ENCODE assay signal across 6 fruit fly cellular contexts in genomic region chr2L:8691292-8691975, dm6.
TF ChIP-seq lines count a peak whose summit lies in the region.

No protein-coding gene starts in this region.

- TF ChIP-seq CTCF in whole organism, embryonic (GFP tag; optimal IDR thresholded peaks at IDR 0.05; lab: Kevin White, UChicago) = peak; percentile 37

TF ChIP-seq in whole organism, 6 proteins besides CTCF, POLR2A, EP300 and RAD21:
- peak; percentile 41 for TF ChIP-seq CG8478 (optimal IDR thresholded peaks at IDR 0.05; lab: Kevin White, UChicago)
- no peak for TF ChIP-seq psq (optimal IDR thresholded peaks at IDR 0.05; lab: Kevin White, UChicago)

TF ChIP-seq in whole organism, adult, 20 proteins besides CTCF, POLR2A, EP300 and RAD21 (continues in another document):
- TF ChIP-seq CG1620 (GFP tag; optimal IDR thresholded peaks at IDR 0.05; lab: Kevin White, UChicago) (peak; percentile 53), Mnt (GFP tag; optimal IDR thresholded peaks at IDR 0.05; lab: Kevin White, UChicago) (peak; percentile 52), cic (GFP tag; optimal IDR thresholded peaks at IDR 0.05; lab: Kevin White, UChicago) (no peak), CG33017 (tag; optimal IDR thresholded peaks at IDR 0.05; lab: Kevin White, UChicago) (peak; percentile 84), CG7045 (GFP tag; optimal IDR thresholded peaks at IDR 0.05; lab: Kevin White, UChicago) (peak; percentile 84), CG7101 (tag; optimal IDR thresholded peaks at IDR 0.05; lab: Kevin White, UChicago) (peak; percentile 87), kay (GFP tag; lab: Kevin White, UChicago; ENCODE audit: borderline replicate concordance) (peak; percentile 98), tj (GFP tag; optimal IDR thresholded peaks at IDR 0.05; lab: Kevin White, UChicago) (peak; percentile 69), cnc (optimal IDR thresholded peaks at IDR 0.05; lab: Kevin White, UChicago) (no peak), toe (GFP tag; optimal IDR thresholded peaks at IDR 0.05; lab: Kevin White, UChicago) (peak; percentile 54), ovo (GFP tag; optimal IDR thresholded peaks at IDR 0.05; lab: Kevin White, UChicago) (peak; percentile 45), pad (GFP tag; optimal IDR thresholded peaks at IDR 0.05; lab: Kevin White, UChicago) (peak; percentile 72), bab1 (GFP tag; optimal IDR thresholded peaks at IDR 0.05; lab: Kevin White, UChicago) (peak; percentile 83), Crg-1 (GFP tag; optimal IDR thresholded peaks at IDR 0.05; lab: Kevin White, UChicago) (no peak), CG12768 (GFP tag; optimal IDR thresholded peaks at IDR 0.05; lab: Kevin White, UChicago) (peak; percentile 60), Clk (GFP tag; optimal IDR thresholded peaks at IDR 0.05; lab: Kevin White, UChicago) (peak; percentile 37), CG11617 (GFP tag; optimal IDR thresholded peaks at IDR 0.05; lab: Kevin White, UChicago) (peak; percentile 88), CG5204 (GFP tag; optimal IDR thresholded peaks at IDR 0.05; lab: Kevin White, UChicago) (no peak)

TF ChIP-seq in whole organism, embryonic, 481 proteins besides CTCF, POLR2A, EP300 and RAD21 (continues in another document):
- TF ChIP-seq luna (GFP tag; optimal IDR thresholded peaks at IDR 0.05; lab: Kevin White, UChicago) = no peak
- TF ChIP-seq CG16815 (GFP tag; optimal IDR thresholded peaks at IDR 0.05; lab: Kevin White, UChicago) = peak; percentile 78
- peak; percentile 64 for TF ChIP-seq CG10274 (GFP tag; optimal IDR thresholded peaks at IDR 0.05; lab: Kevin White, UChicago)
- TF ChIP-seq CG4424 (GFP tag; optimal IDR thresholded peaks at IDR 0.05; lab: Kevin White, UChicago) = peak; percentile 89
- peak in 1 of 3 experiments; percentile 94 for TF ChIP-seq lola (GFP tag; optimal IDR thresholded peaks at IDR 0.05; lab: Kevin White, UChicago)
- no peak for TF ChIP-seq GATAe (GFP tag; conservative IDR thresholded peaks at IDR 0.05; lab: Robert Waterston, UW)
- TF ChIP-seq Fer3 (tag; optimal IDR thresholded peaks at IDR 0.05; lab: Kevin White, UChicago) = peak; percentile 69
- TF ChIP-seq bigmax (GFP tag; optimal IDR thresholded peaks at IDR 0.05; lab: Kevin White, UChicago) = no peak
- peak; percentile 56 for TF ChIP-seq CG4730 (GFP tag; IDR thresholded peaks at IDR 0.05; lab: Robert Waterston, UW)
- peak; percentile 91 for TF ChIP-seq CG13296 (GFP tag; optimal IDR thresholded peaks at IDR 0.05; lab: Kevin White, UChicago)
- TF ChIP-seq Sry-δ (GFP tag; optimal IDR thresholded peaks at IDR 0.05; lab: Kevin White, UChicago) = peak; percentile 2
- TF ChIP-seq Lhr (GFP tag; optimal IDR thresholded peaks at IDR 0.05; lab: Kevin White, UChicago) = peak; percentile 67
- peak; percentile 24; the same call in 1 of the 3 replicates for TF ChIP-seq knrl (GFP tag; IDR thresholded peaks at IDR 0.05; lab: Robert Waterston, UW; ENCODE audit: partially characterized antibody)
- no peak for TF ChIP-seq pfk (GFP tag; optimal IDR thresholded peaks at IDR 0.05; lab: Kevin White, UChicago)
- peak; percentile 79 for TF ChIP-seq CG6254 (GFP tag; optimal IDR thresholded peaks at IDR 0.05; lab: Kevin White, UChicago)
- no peak for TF ChIP-seq hth (optimal IDR thresholded peaks at IDR 0.05; lab: Kevin White, UChicago)
- TF ChIP-seq Oli (tag; optimal IDR thresholded peaks at IDR 0.05; lab: Kevin White, UChicago) = peak; percentile 94
- TF ChIP-seq CG4328 (GFP tag; optimal IDR thresholded peaks at IDR 0.05; lab: Kevin White, UChicago) = peak; percentile 85

TF ChIP-seq in whole organism, prepupa, 60 proteins besides CTCF, POLR2A, EP300 and RAD21 (continues in another document):
- TF ChIP-seq CG32006 (GFP tag; optimal IDR thresholded peaks at IDR 0.05; lab: Kevin White, UChicago) (peak; percentile 96), svp (GFP tag; lab: Kevin White, UChicago) (peak; percentile 98), Lpt (GFP tag; optimal IDR thresholded peaks at IDR 0.05; lab: Kevin White, UChicago) (peak; percentile 81), dsx (GFP tag; optimal IDR thresholded peaks at IDR 0.05; lab: Kevin White, UChicago; ENCODE audit: poor library complexity, severe bottlenecking) (peak; percentile 84), Eip93F (GFP tag; optimal IDR thresholded peaks at IDR 0.05; lab: Kevin White, UChicago) (peak; percentile 51), CG8319 (GFP tag; optimal IDR thresholded peaks at IDR 0.05; lab: Kevin White, UChicago) (peak; percentile 67), Ets21C (GFP tag; optimal IDR thresholded peaks at IDR 0.05; lab: Kevin White, UChicago) (peak; percentile 66), Smox (GFP tag; optimal IDR thresholded peaks at IDR 0.05; lab: Kevin White, UChicago) (peak; percentile 88), Hr38 (GFP tag; optimal IDR thresholded peaks at IDR 0.05; lab: Kevin White, UChicago) (no peak), Hr4 (GFP tag; optimal IDR thresholded peaks at IDR 0.05; lab: Kevin White, UChicago) (peak; percentile 87), Eip78C (GFP tag; lab: Kevin White, UChicago) (peak; percentile 99), eg (GFP tag; IDR thresholded peaks at IDR 0.05; lab: Robert Waterston, UW) (peak; percentile 72; the same call in 2 of the 3 replicates), fkh (GFP tag; optimal IDR thresholded peaks at IDR 0.05; lab: Kevin White, UChicago) (peak; percentile 98), CG8119 (GFP tag; IDR thresholded peaks at IDR 0.05; lab: Robert Waterston, UW) (peak; percentile 87), salr (GFP tag; optimal IDR thresholded peaks at IDR 0.05; lab: Kevin White, UChicago) (peak; percentile 41 to 97), CG6792 (GFP tag; optimal IDR thresholded peaks at IDR 0.05; lab: Kevin White, UChicago) (peak; percentile 90), Sox15 (GFP tag; optimal IDR thresholded peaks at IDR 0.05; lab: Kevin White, UChicago) (peak; percentile 87), CG10631 (GFP tag; optimal IDR thresholded peaks at IDR 0.05; lab: Kevin White, UChicago) (peak; percentile 91), CG4318 (GFP tag; optimal IDR thresholded peaks at IDR 0.05; lab: Kevin White, UChicago) (peak; percentile 92)

TF ChIP-seq in whole organism, pupa, 21 proteins besides CTCF, POLR2A, EP300 and RAD21 (continues in another document):
- TF ChIP-seq rn (GFP tag; IDR thresholded peaks at IDR 0.05; lab: Robert Waterston, UW) (no peak), CG10348 (GFP tag; IDR thresholded peaks at IDR 0.05; lab: Robert Waterston, UW) (peak; percentile 57; the same call in 1 of the 2 replicates), Ets98B (GFP tag; IDR thresholded peaks at IDR 0.05; lab: Robert Waterston, UW) (peak; percentile 27; the same call in 1 of the 2 replicates), CG13204 (GFP tag; optimal IDR thresholded peaks at IDR 0.05; lab: Kevin White, UChicago) (peak; percentile 77), CG14655 (GFP tag; optimal IDR thresholded peaks at IDR 0.05; lab: Kevin White, UChicago) (peak; percentile 93), CG12605 (GFP tag; IDR thresholded peaks at IDR 0.05; lab: Robert Waterston, UW) (no peak; the same call in 1 of the 2 replicates), Pif1A (GFP tag; optimal IDR thresholded peaks at IDR 0.05; lab: Kevin White, UChicago) (peak; percentile 83), fd96Ca (GFP tag; IDR thresholded peaks at IDR 0.05; lab: Robert Waterston, UW) (peak; percentile 75; the same call in 2 of the 3 replicates), gl (tag; optimal IDR thresholded peaks at IDR 0.05; lab: Kevin White, UChicago) (no peak), CG8159 (tag; optimal IDR thresholded peaks at IDR 0.05; lab: Kevin White, UChicago) (peak; percentile 95), CG9948 (tag; optimal IDR thresholded peaks at IDR 0.05; lab: Kevin White, UChicago) (peak; percentile 89), CG15710 (tag; optimal IDR thresholded peaks at IDR 0.05; lab: Kevin White, UChicago) (peak; percentile 92), Pif1B (GFP tag; optimal IDR thresholded peaks at IDR 0.05; lab: Kevin White, UChicago) (peak; percentile 94), D1 (tag; optimal IDR thresholded peaks at IDR 0.05; lab: Kevin White, UChicago) (peak; percentile 81), EcR (GFP tag; optimal IDR thresholded peaks at IDR 0.05; lab: Kevin White, UChicago) (no peak), Snoo (tag; optimal IDR thresholded peaks at IDR 0.05; lab: Kevin White, UChicago) (peak; percentile 92), CG32121 (GFP tag; IDR thresholded peaks at IDR 0.05; lab: Robert Waterston, UW) (peak; percentile 61), CG4496 (GFP tag; IDR thresholded peaks at IDR 0.05; lab: Robert Waterston, UW) (peak; percentile 46; the same call in 1 of the 3 replicates), CG34367 (tag; optimal IDR thresholded peaks at IDR 0.05; lab: Kevin White, UChicago) (peak; percentile 86)

TF ChIP-seq in whole organism, wandering third instar larva, 38 proteins besides CTCF, POLR2A, EP300 and RAD21 (continues in another document):
- TF ChIP-seq Mio (GFP tag; optimal IDR thresholded peaks at IDR 0.05; lab: Kevin White, UChicago) (no peak), Dfd (GFP tag; optimal IDR thresholded peaks at IDR 0.05; lab: Kevin White, UChicago) (no peak), sv (GFP tag; optimal IDR thresholded peaks at IDR 0.05; lab: Kevin White, UChicago) (peak; percentile 78), N (GFP tag; optimal IDR thresholded peaks at IDR 0.05; lab: Kevin White, UChicago) (no peak), CG9705 (GFP tag; optimal IDR thresholded peaks at IDR 0.05; lab: Kevin White, UChicago) (peak; percentile 66), psq (GFP tag; optimal IDR thresholded peaks at IDR 0.05; lab: Kevin White, UChicago) (peak; percentile 84), Myc (optimal IDR thresholded peaks at IDR 0.05; lab: Kevin White, UChicago) (no peak), lola (GFP tag; optimal IDR thresholded peaks at IDR 0.05; lab: Kevin White, UChicago) (no peak), fru (GFP tag; optimal IDR thresholded peaks at IDR 0.05; lab: Kevin White, UChicago) (peak; percentile 89), dl (GFP tag; optimal IDR thresholded peaks at IDR 0.05; lab: Kevin White, UChicago; ENCODE audit: insufficient read depth in 1 of 2, partially characterized antibody in 2 of 2) (peak in 1 of 2 experiments; percentile 82), ey (GFP tag; optimal IDR thresholded peaks at IDR 0.05; lab: Kevin White, UChicago) (peak; percentile 75), rgr (GFP tag; optimal IDR thresholded peaks at IDR 0.05; lab: Kevin White, UChicago) (peak; percentile 84), Sp1 (GFP tag; optimal IDR thresholded peaks at IDR 0.05; lab: Kevin White, UChicago) (peak; percentile 94), Dif (GFP tag; optimal IDR thresholded peaks at IDR 0.05; lab: Kevin White, UChicago; ENCODE audit: partially characterized antibody) (peak; percentile 79), Jra (GFP tag; optimal IDR thresholded peaks at IDR 0.05; lab: Kevin White, UChicago) (peak; percentile 53), usp (GFP tag; optimal IDR thresholded peaks at IDR 0.05; lab: Kevin White, UChicago) (no peak), CG32264 (GFP tag; optimal IDR thresholded peaks at IDR 0.05; lab: Kevin White, UChicago) (peak; percentile 49), br (GFP tag; optimal IDR thresholded peaks at IDR 0.05; lab: Kevin White, UChicago) (peak; percentile 78), CrebA (GFP tag; optimal IDR thresholded peaks at IDR 0.05; lab: Kevin White, UChicago; ENCODE audit: borderline replicate concordance) (peak; percentile 47), Vsx2 (GFP tag; optimal IDR thresholded peaks at IDR 0.05; lab: Kevin White, UChicago; ENCODE audit: partially characterized antibody) (no peak)
